Worm (Caenorhabditis elegans) whole organism, L1 larva: ENCODE data around the gene flp-28.
A peak's percentile ranks its signal among the peaks of the same experiment; 100 is the strongest.
"Not testable (repeated sequence)": the region's sequence is repeated elsewhere in the genome, so short reads cannot be mapped to it uniquely, and the experiment has no call there.

ENCODE experiments used
- C16A3.4 ChIP-seq: fragments of 150-350 bp; optimal IDR thresholded peaks from 2 replicates; lab custom pipeline; 2014; ENCODE audit warnings: missing biosample characterization, missing genetic modification characterization
- aly-2 ChIP-seq: fragments of 150-350 bp; optimal IDR thresholded peaks from 2 replicates; lab custom pipeline; 2014; ENCODE audit warnings: missing biosample characterization, missing genetic modification characterization
- blmp-1 ChIP-seq: fragments of 150-350 bp; optimal IDR thresholded peaks from 2 replicates; lab custom pipeline; 2014; ENCODE audit warnings: missing biosample characterization, missing genetic modification characterization
- ceh-8 ChIP-seq: fragments of 200-800 bp; sonication (Bioruptor generic); optimal IDR thresholded peaks from 2 replicates; lab custom pipeline; 2018; ENCODE audit warnings: mild to moderate bottlenecking, missing genetic modification characterization, moderate library complexity, missing compliant biosample characterization
- ceh-82 ChIP-seq, 3 experiments: fragments of 150-350 bp in 1 of 3; sonication (generic microtip) in 2 of 3; optimal IDR thresholded peaks; 2 replicates each; lab custom pipeline; 2014 to 2017; ENCODE audit warnings: missing biosample characterization in 3 of 3, missing genetic modification characterization in 3 of 3
- dsc-1 ChIP-seq: sonication (generic microtip); optimal IDR thresholded peaks from 2 replicates; lab custom pipeline; 2016; ENCODE audit warnings: mild to moderate bottlenecking, missing genetic modification characterization, missing compliant biosample characterization
- efl-1 ChIP-seq, 4 experiments: fragments of 150-350 bp; optimal IDR thresholded peaks in 3 of 4; peaks in 1 of 4; 1 replicate in 1 of 4; 2 replicates in 3 of 4; lab custom pipeline; 2014; ENCODE audit warnings: missing biosample characterization in 2 of 4, missing genetic modification characterization in 2 of 4, missing genetic modification reagents in 2 of 4
- efl-3 ChIP-seq: fragments of 200-800 bp; sonication (Bioruptor generic); optimal IDR thresholded peaks from 2 replicates; lab custom pipeline; 2018; ENCODE audit warnings: mild to moderate bottlenecking, missing genetic modification characterization, missing compliant biosample characterization
- egl-13 ChIP-seq: sonication (generic microtip); optimal IDR thresholded peaks from 2 replicates; lab custom pipeline; 2016; ENCODE audit warnings: missing genotype, missing genetic modification reagents, missing genetic modification characterization, missing compliant biosample characterization
- elt-3 ChIP-seq, 6 experiments: fragments of 150-350 bp in 1 of 6; sonication (generic microtip); optimal IDR thresholded peaks; 2 replicates each; lab custom pipeline; 2017 to 2018; ENCODE audit warnings: missing biosample characterization in 6 of 6, missing genetic modification characterization in 6 of 6, inconsistent platforms in 1 of 6
- fkh-10 ChIP-seq: sonication (generic microtip); optimal IDR thresholded peaks from 2 replicates; lab custom pipeline; 2017; ENCODE audit warnings: missing biosample characterization, missing genetic modification reagents, missing genetic modification characterization
- fkh-8 ChIP-seq: sonication (generic microtip); optimal IDR thresholded peaks from 2 replicates; lab custom pipeline; 2016; ENCODE audit warnings: mild to moderate bottlenecking, missing genetic modification characterization, missing compliant biosample characterization
- fos-1 ChIP-seq: fragments of 150-350 bp; optimal IDR thresholded peaks from 2 replicates; lab custom pipeline; 2014; ENCODE audit warnings: missing biosample characterization, missing genetic modification characterization
- hpl-2 ChIP-seq: fragments of 150-350 bp; optimal IDR thresholded peaks from 2 replicates; lab custom pipeline; 2014; ENCODE audit warnings: missing biosample characterization, missing genetic modification reagents, missing genetic modification characterization
- irx-1 ChIP-seq: sonication (generic microtip); optimal IDR thresholded peaks from 2 replicates; lab custom pipeline; 2016; ENCODE audit warnings: missing genetic modification characterization, missing compliant biosample characterization
- jun-1 ChIP-seq: fragments of 150-350 bp; optimal IDR thresholded peaks from 2 replicates; lab custom pipeline; 2014; ENCODE audit warnings: missing biosample characterization, missing genetic modification reagents, missing genetic modification characterization
- lin-13 ChIP-seq: fragments of 150-350 bp; optimal IDR thresholded peaks from 2 replicates; lab custom pipeline; 2014; ENCODE audit warnings: missing biosample characterization, missing genetic modification reagents, missing genetic modification characterization
- lin-14 ChIP-seq: fragments of 200-800 bp; sonication (Bioruptor generic); optimal IDR thresholded peaks from 2 replicates; lab custom pipeline; 2018; ENCODE audit warnings: mild to moderate bottlenecking, missing genetic modification characterization, moderate library complexity, missing compliant biosample characterization
- lin-35 ChIP-seq, 2 experiments: fragments of 150-350 bp; optimal IDR thresholded peaks; 2 replicates each; lab custom pipeline; 2014; ENCODE audit warnings: missing biosample characterization in 2 of 2, missing genetic modification characterization in 2 of 2, missing genetic modification reagents in 2 of 2
- lir-3 ChIP-seq: sonication (generic microtip); optimal IDR thresholded peaks from 2 replicates; lab custom pipeline; 2016; ENCODE audit warnings: mild to moderate bottlenecking, missing genetic modification characterization, moderate library complexity, missing compliant biosample characterization; ENCODE audit not compliant: poor library complexity
- lsy-2 ChIP-seq, 2 experiments: fragments of 150-350 bp; optimal IDR thresholded peaks; 2 replicates each; lab custom pipeline; 2014; ENCODE audit warnings: missing biosample characterization in 2 of 2, missing genetic modification characterization in 2 of 2
- mdl-1 ChIP-seq, 2 experiments: fragments of 150-350 bp; optimal IDR thresholded peaks; 2 replicates each; lab custom pipeline; 2014 to 2017; ENCODE audit warnings: missing biosample characterization in 2 of 2, missing genetic modification characterization in 2 of 2, inconsistent platforms in 1 of 2
- mep-1 ChIP-seq: fragments of 150-350 bp; optimal IDR thresholded peaks from 2 replicates; lab custom pipeline; 2014; ENCODE audit warnings: missing biosample characterization, missing genetic modification characterization
- nhr-19 ChIP-seq: fragments of 200-800 bp; sonication (Bioruptor generic); conservative IDR thresholded peaks from 2 replicates; pipeline ENCODE4 v1.3.6; 2022; ENCODE audit warnings: missing genetic modification characterization, missing compliant biosample characterization
- nhr-20 ChIP-seq: sonication (generic microtip); optimal IDR thresholded peaks from 2 replicates; lab custom pipeline; 2016; ENCODE audit warnings: mild to moderate bottlenecking, missing genetic modification characterization, missing compliant biosample characterization
- nhr-47 ChIP-seq: sonication (generic microtip); optimal IDR thresholded peaks from 2 replicates; lab custom pipeline; 2016; ENCODE audit warnings: mild to moderate bottlenecking, missing genetic modification characterization, moderate library complexity, missing compliant biosample characterization
- nhr-71 ChIP-seq: sonication (generic microtip); optimal IDR thresholded peaks from 2 replicates; lab custom pipeline; 2016; ENCODE audit warnings: mild to moderate bottlenecking, missing genetic modification characterization, moderate library complexity, missing compliant biosample characterization
- nhr-77 ChIP-seq: fragments of 150-350 bp; optimal IDR thresholded peaks from 2 replicates; lab custom pipeline; 2014; ENCODE audit warnings: missing biosample characterization, missing genetic modification characterization
- nhr-90 ChIP-seq: sonication (generic microtip); optimal IDR thresholded peaks from 2 replicates; lab custom pipeline; 2016; ENCODE audit warnings: mild to moderate bottlenecking, missing genetic modification characterization, missing compliant biosample characterization; ENCODE audit not compliant: poor library complexity
- pax-3 ChIP-seq: fragments of 200-800 bp; sonication (Bioruptor generic); optimal IDR thresholded peaks from 2 replicates; lab custom pipeline; 2018; ENCODE audit warnings: mild to moderate bottlenecking, missing genetic modification characterization, moderate library complexity, missing compliant biosample characterization
- rnt-1 ChIP-seq: sonication (generic microtip); optimal IDR thresholded peaks from 2 replicates; lab custom pipeline; 2016; ENCODE audit warnings: mild to moderate bottlenecking, missing genetic modification characterization, moderate library complexity, missing compliant biosample characterization
- skn-1 ChIP-seq: fragments of 150-350 bp; optimal IDR thresholded peaks from 2 replicates; lab custom pipeline; 2014; ENCODE audit warnings: missing biosample characterization, missing genetic modification characterization
- snu-23 ChIP-seq: sonication (generic microtip); optimal IDR thresholded peaks from 2 replicates; lab custom pipeline; 2016; ENCODE audit warnings: missing genetic modification characterization, missing compliant biosample characterization
- sptf-1 ChIP-seq: fragments of 150-350 bp; optimal IDR thresholded peaks from 2 replicates; lab custom pipeline; 2014; ENCODE audit warnings: missing biosample characterization, missing genetic modification characterization
- sup-37 ChIP-seq: fragments of 200-800 bp; sonication (Bioruptor generic); optimal IDR thresholded peaks from 2 replicates; lab custom pipeline; 2018; ENCODE audit warnings: mild to moderate bottlenecking, missing genetic modification characterization, missing compliant biosample characterization
- swsn-7 ChIP-seq: sonication (generic microtip); optimal IDR thresholded peaks from 2 replicates; lab custom pipeline; 2016; ENCODE audit warnings: missing genetic modification characterization, missing compliant biosample characterization
- tbx-2 ChIP-seq: sonication (generic microtip); optimal IDR thresholded peaks from 2 replicates; lab custom pipeline; 2016; ENCODE audit warnings: missing genetic modification characterization, missing compliant biosample characterization
- unc-130 ChIP-seq: fragments of 150-350 bp; optimal IDR thresholded peaks from 2 replicates; lab custom pipeline; 2017; ENCODE audit warnings: missing biosample characterization, missing genetic modification characterization, inconsistent platforms
- unc-86 ChIP-seq: sonication (generic microtip); optimal IDR thresholded peaks from 2 replicates; lab custom pipeline; 2016; ENCODE audit warnings: missing genetic modification characterization, missing compliant biosample characterization
- unc-98 ChIP-seq: fragments of 200-800 bp; sonication (Bioruptor generic); IDR thresholded peaks from 2 replicates; pipeline ENCODE4 v1.3.6; 2022; ENCODE audit warnings: missing genetic modification characterization, missing compliant biosample characterization
- vab-15 ChIP-seq: sonication (generic microtip); optimal IDR thresholded peaks from 2 replicates; lab custom pipeline; 2017; ENCODE audit warnings: missing genotype, mild to moderate bottlenecking, missing genetic modification characterization, missing compliant biosample characterization
- xbp-1 ChIP-seq: sonication (generic microtip); optimal IDR thresholded peaks from 2 replicates; lab custom pipeline; 2016; ENCODE audit warnings: missing genetic modification characterization, missing compliant biosample characterization
- ztf-11 ChIP-seq, 2 experiments: sonication (generic microtip); optimal IDR thresholded peaks; 2 replicates each; lab custom pipeline; 2016 to 2017; ENCODE audit warnings: missing genetic modification characterization in 2 of 2, missing biosample characterization in 1 of 2, missing compliant biosample characterization in 1 of 2

Gene flp-28

ce11 chrX:10087866-10088265 lies at the start of gene flp-28:
TSS of gene flp-28 (minus strand) at chrX:10087966.
- TF ChIP-seq aly-2 = no peak

- no peak for TF ChIP-seq hpl-2 (GFP tag; lab: Kevin White, UChicago)
- no peak for TF ChIP-seq swsn-7
- no peak for TF ChIP-seq unc-130 (tag; lab: Kevin White, UChicago)
- no peak for TF ChIP-seq vab-15 (tag; lab: Kevin White, UChicago)
- TF ChIP-seq unc-98 (GFP tag; lab: Robert Waterston, UW) = no peak
- TF ChIP-seq efl-3 = no peak
- TF ChIP-seq ztf-11 (tag; optimal IDR thresholded peaks at IDR 0.05; lab: Kevin White, UChicago) = no peak
- TF ChIP-seq unc-86 (tag; lab: Kevin White, UChicago) = no peak
- TF ChIP-seq pax-3 (tag; lab: Kevin White, UChicago) = no peak
- no peak for TF ChIP-seq fkh-10 (GFP tag; lab: Kevin White, UChicago)
- TF ChIP-seq sptf-1 (tag; lab: Kevin White, UChicago) = no peak
- TF ChIP-seq sup-37 (GFP tag; lab: Kevin White, UChicago) = no peak
- TF ChIP-seq mep-1 (tag; lab: Kevin White, UChicago) = no peak
- TF ChIP-seq ceh-8 (GFP tag; lab: Kevin White, UChicago) = no peak
Observed at ce11 chrX:10133082-10133481, 45.3 kb upstream of the flp-28 start, which contains the start of gene unc-58. TSS of gene unc-58 (minus strand) at chrX:10133182.

- TF ChIP-seq unc-86 (tag; lab: Kevin White, UChicago) (peak; percentile 31), lin-13 (GFP tag; lab: Kevin White, UChicago) (peak; percentile 30), lir-3 (tag; lab: Kevin White, UChicago) (peak; percentile 42), nhr-19 (GFP tag; lab: Robert Waterston, UW) (peak; percentile 64), nhr-47 (tag; lab: Kevin White, UChicago) (peak; percentile 73), lin-35 (GFP tag; optimal IDR thresholded peaks at IDR 0.05; lab: Kevin White, UChicago) (peak in 1 of 2 experiments; percentile 53), mdl-1 (tag; optimal IDR thresholded peaks at IDR 0.05; lab: Kevin White, UChicago) (peak in 1 of 2 experiments; percentile 45), dsc-1 (peak; percentile 58), nhr-90 (tag; lab: Kevin White, UChicago) (peak; percentile 57), nhr-20 (tag; lab: Kevin White, UChicago) (peak; percentile 50), nhr-71 (tag; lab: Kevin White, UChicago) (peak; percentile 59), rnt-1 (tag; lab: Kevin White, UChicago) (peak; percentile 64), fkh-8 (peak; percentile 36), nhr-77 (peak; percentile 40), blmp-1 (peak; percentile 31), unc-130 (tag; lab: Kevin White, UChicago) (peak; percentile 6), lin-14 (peak; percentile 60), elt-3 (tag; optimal IDR thresholded peaks at IDR 0.05; lab: Kevin White, UChicago) (peak in 1 of 6 experiments; percentile 21), snu-23 (GFP tag; lab: Kevin White, UChicago) (peak; percentile 77), egl-13 (peak; percentile 13), swsn-7 (peak; percentile 59), fos-1 (tag; lab: Kevin White, UChicago) (peak; percentile 29), skn-1 (tag; lab: Kevin White, UChicago) (peak; percentile 27), xbp-1 (peak; percentile 52), mep-1 (tag; lab: Kevin White, UChicago) (peak; percentile 69), irx-1 (tag; lab: Kevin White, UChicago) (peak; percentile 45), lsy-2 (tag; optimal IDR thresholded peaks at IDR 0.05; lab: Kevin White, UChicago) (peak in 1 of 2 experiments; percentile 59), C16A3.4 (tag; lab: Kevin White, UChicago) (peak; percentile 54), tbx-2 (tag; lab: Kevin White, UChicago) (peak; percentile 44), ceh-82 (tag; optimal IDR thresholded peaks at IDR 0.05; lab: Kevin White, UChicago) (peak in 2 of 3 experiments; percentile 32 to 53), efl-1 (GFP tag; optimal IDR thresholded peaks at IDR 0.05 in 1 of 2; lab: Kevin White, UChicago) (peak in 1 of 2 experiments; percentile 61), jun-1 (tag; lab: Kevin White, UChicago) (peak; percentile 26)
- not testable (repeated sequence) for TF ChIP-seq efl-1 (optimal IDR thresholded peaks at IDR 0.05; lab: Kevin White, UChicago)
Observed at ce11 chrX:10132546-10133032, 44.8 kb upstream of the flp-28 start.
